Worm (Caenorhabditis elegans): Measurements from ENCODE around the gene srbc-61.
"Not testable (repeated sequence)": the region's sequence is repeated elsewhere in the genome, so short reads cannot be mapped to it uniquely, and the experiment has no call there.

srbc-61 gene

DNA sequence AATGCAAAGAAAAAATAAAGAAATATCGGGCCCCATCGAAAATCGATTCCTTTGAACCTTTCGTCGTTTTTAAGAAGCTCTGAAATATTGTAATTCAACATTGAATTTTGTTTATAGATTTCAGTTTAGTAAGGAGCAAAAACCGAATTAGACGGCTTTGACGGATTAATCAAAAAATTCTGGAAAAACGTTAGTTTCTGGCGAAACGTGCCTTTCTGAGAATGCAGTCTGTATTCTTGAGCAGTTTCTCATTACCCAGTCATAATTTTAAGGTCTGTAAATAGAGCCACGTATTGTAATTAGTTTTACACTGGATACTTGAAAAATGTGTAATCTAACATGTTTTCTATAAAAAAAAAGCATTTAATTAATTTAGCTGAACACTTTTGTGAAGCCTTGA, 16.5 kb upstream of the srbc-61 start, which contains the start of gene srz-48:
Gene srz-48, minus strand, starts transcription at position 101 of the 400 bp plus-strand sequence.
- TF ChIP-seq daf-12 (tag; optimal IDR thresholded peaks at IDR 0.05), result no peak
- no peak for TF ChIP-seq ceh-82 (tag; optimal IDR thresholded peaks at IDR 0.05)
- no peak for TF ChIP-seq ztf-11 (tag; optimal IDR thresholded peaks at IDR 0.05)
- TF ChIP-seq pha-4 (tag; optimal IDR thresholded peaks at IDR 0.05), result no peak
- TF ChIP-seq skn-1 (tag; optimal IDR thresholded peaks at IDR 0.05), result no peak
- no peak for TF ChIP-seq aly-2 (tag; optimal IDR thresholded peaks at IDR 0.05)
- TF ChIP-seq nhr-76 (tag; optimal IDR thresholded peaks at IDR 0.05), result no peak
- TF ChIP-seq nhr-43 (tag; optimal IDR thresholded peaks at IDR 0.05; ENCODE audit: poor library complexity, severe bottlenecking), result no peak

DNA sequence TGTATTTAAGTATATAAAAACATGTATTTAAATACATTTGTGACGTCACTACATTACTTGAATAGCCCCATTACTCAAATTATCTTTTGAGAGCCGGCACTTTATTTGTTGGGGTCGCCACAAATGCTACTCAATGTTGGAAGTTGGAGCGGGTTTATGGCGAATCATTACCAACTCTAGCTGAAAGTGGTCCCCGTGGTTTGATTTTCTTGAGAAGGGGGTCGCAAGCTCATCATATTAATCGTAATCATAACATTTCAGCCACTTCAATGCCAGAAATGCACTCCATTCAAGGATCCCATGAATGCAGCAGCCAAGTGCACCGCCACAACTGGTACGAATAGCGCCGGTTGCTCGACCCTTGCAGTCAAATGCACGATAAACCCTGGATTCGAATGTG, 12.3 kb upstream of the srbc-61 start, which contains the start of gene F20E11.7:
Gene F20E11.7, plus strand, starts transcription at position 301 of the 400 bp plus-strand sequence.
- TF ChIP-seq eor-1, ceh-28, skn-1 (tag; optimal IDR thresholded peaks at IDR 0.05): not testable (repeated sequence)

ce11 chrV:17466751-17467150, 9.8 kb upstream of the srbc-61 start, which contains the start of gene srw-72:
Gene srw-72 (plus strand): TSS chrV:17467051.
- TF ChIP-seq nhr-67 (tag; optimal IDR thresholded peaks at IDR 0.05) (no peak), aly-2 (tag; optimal IDR thresholded peaks at IDR 0.05) (no peak), ama-1 (optimal IDR thresholded peaks at IDR 0.05) (no peak), ceh-82 (tag; optimal IDR thresholded peaks at IDR 0.05) (no peak), fkh-10 (GFP tag; optimal IDR thresholded peaks at IDR 0.05) (no peak), mml-1 (tag; optimal IDR thresholded peaks at IDR 0.05) (no peak), snpc-4 (tag; optimal IDR thresholded peaks at IDR 0.05) (no peak), mdl-1 (tag; optimal IDR thresholded peaks at IDR 0.05) (no peak), egl-27 (tag; optimal IDR thresholded peaks at IDR 0.05) (no peak), pqm-1 (tag; optimal IDR thresholded peaks at IDR 0.05) (no peak), fos-1 (tag; optimal IDR thresholded peaks at IDR 0.05) (no peak), elt-1 (tag; optimal IDR thresholded peaks at IDR 0.05) (no peak), nhr-25 (tag; optimal IDR thresholded peaks at IDR 0.05) (no peak), skn-1 (tag; optimal IDR thresholded peaks at IDR 0.05) (no peak), nhr-76 (tag; optimal IDR thresholded peaks at IDR 0.05) (no peak), daf-12 (tag; optimal IDR thresholded peaks at IDR 0.05) (no peak), nhr-77 (tag; optimal IDR thresholded peaks at IDR 0.05) (no peak), elt-3 (tag; optimal IDR thresholded peaks at IDR 0.05) (no peak), nhr-12 (tag; optimal IDR thresholded peaks at IDR 0.05) (no peak)

DNA sequence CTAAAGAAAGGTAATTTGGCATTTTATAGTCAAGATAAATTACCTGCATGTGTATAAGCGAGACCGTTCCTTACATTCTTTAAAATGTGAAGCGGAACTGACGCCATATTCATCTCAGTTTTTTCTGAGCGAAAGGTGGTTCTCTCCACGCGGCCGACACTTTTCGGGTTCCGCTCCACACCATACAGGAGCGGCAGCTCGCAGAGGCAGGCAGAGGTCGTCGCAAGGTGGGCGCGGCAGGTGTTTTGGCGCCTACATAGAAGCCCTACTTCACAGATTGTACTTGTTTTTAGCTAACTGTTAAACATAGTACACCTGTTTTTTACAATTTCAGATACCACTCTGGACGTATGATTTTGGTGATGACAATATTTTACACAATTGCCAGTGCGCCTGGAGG, 8.7 kb upstream of the srbc-61 start:
- TF ChIP-seq fkh-2 (tag; optimal IDR thresholded peaks at IDR 0.05), result no peak
- TF ChIP-seq aly-2 (tag; optimal IDR thresholded peaks at IDR 0.05), result no peak
- TF ChIP-seq zag-1 (tag; optimal IDR thresholded peaks at IDR 0.05), result no peak
- TF ChIP-seq R02D3.7 (tag; optimal IDR thresholded peaks at IDR 0.05), result no peak
- TF ChIP-seq hmg-11 (tag; optimal IDR thresholded peaks at IDR 0.05), result no peak
- TF ChIP-seq daf-12 (tag; optimal IDR thresholded peaks at IDR 0.05), result no peak
- no peak for TF ChIP-seq nhr-25 (tag; optimal IDR thresholded peaks at IDR 0.05)
- TF ChIP-seq lsy-12 (tag; optimal IDR thresholded peaks at IDR 0.05), result no peak
- no peak for TF ChIP-seq unc-39 (tag; optimal IDR thresholded peaks at IDR 0.05)

ce11 chrV:17469180-17469579, 7.4 kb upstream of the srbc-61 start, which contains the start of gene F20E11.17:
Gene F20E11.17 (minus strand): TSS chrV:17469280.
- TF ChIP-seq lsy-12 (tag; optimal IDR thresholded peaks at IDR 0.05), result no peak
- TF ChIP-seq unc-62 (GFP tag; optimal IDR thresholded peaks at IDR 0.05), result no peak

ce11 chrV:17471564-17471963, 5.0 kb upstream of the srbc-61 start, which contains the start of gene srh-235:
Gene srh-235 (minus strand): TSS chrV:17471664.
- no peak for TF ChIP-seq nhr-25 (tag; optimal IDR thresholded peaks at IDR 0.05)
- TF ChIP-seq unc-62 (GFP tag; optimal IDR thresholded peaks at IDR 0.05), result no peak
- no peak for TF ChIP-seq nhr-12 (tag; optimal IDR thresholded peaks at IDR 0.05)
- TF ChIP-seq mdl-1 (tag; optimal IDR thresholded peaks at IDR 0.05), result no peak
- TF ChIP-seq lsy-12 (tag; optimal IDR thresholded peaks at IDR 0.05), result no peak
- no peak for TF ChIP-seq aly-2 (tag; optimal IDR thresholded peaks at IDR 0.05)
- no peak for TF ChIP-seq elt-1 (tag; optimal IDR thresholded peaks at IDR 0.05)
- no peak for TF ChIP-seq egl-27 (tag; optimal IDR thresholded peaks at IDR 0.05)
- TF ChIP-seq ztf-11 (tag; optimal IDR thresholded peaks at IDR 0.05), result no peak
- TF ChIP-seq pha-4 (tag; optimal IDR thresholded peaks at IDR 0.05), result no peak
- no peak for TF ChIP-seq R02D3.7 (tag; optimal IDR thresholded peaks at IDR 0.05)
